Worm (Caenorhabditis elegans) whole organism, young adult: ENCODE data around the gene dpm-1.
A peak's percentile ranks its signal among the peaks of the same experiment; 100 is the strongest.

Experiments used
- B0019.2 ChIP-seq: fragments of 200-800 bp; sonication (Bioruptor generic); conservative IDR thresholded peaks from 2 replicates; pipeline ENCODE4 v1.3.6; 2022; ENCODE audit warnings: missing genetic modification reagents, missing genetic modification characterization, missing compliant biosample characterization
- B0336.3 ChIP-seq: fragments of 200-800 bp; sonication (Bioruptor generic); IDR thresholded peaks from 2 replicates; pipeline ENCODE4 v1.3.6; 2022; ENCODE audit warnings: missing genetic modification characterization, missing compliant biosample characterization
- F10E7.11 ChIP-seq: sonication (generic microtip); optimal IDR thresholded peaks from 2 replicates; lab custom pipeline; 2017; ENCODE audit warnings: mild to moderate bottlenecking, missing genetic modification characterization, moderate library complexity, missing compliant biosample characterization
- F33H1.4 ChIP-seq: fragments of 200-800 bp; sonication (Bioruptor generic); IDR thresholded peaks from 2 replicates; pipeline ENCODE4 v1.3.6; 2022; ENCODE audit warnings: missing genetic modification reagents, missing genetic modification characterization, missing compliant biosample characterization
- F39B2.1 ChIP-seq: fragments of 200-800 bp; sonication (Bioruptor generic); IDR thresholded peaks from 2 replicates; pipeline ENCODE4 v1.3.6; 2022; ENCODE audit warnings: missing genetic modification reagents, missing genetic modification characterization, missing compliant biosample characterization
- F57A8.1 ChIP-seq: fragments of 200-800 bp; sonication (Bioruptor generic); optimal IDR thresholded peaks from 2 replicates; lab custom pipeline; 2018; ENCODE audit warnings: mild to moderate bottlenecking, missing genetic modification characterization, moderate library complexity, missing compliant biosample characterization
- ama-1 ChIP-seq, 3 experiments: fragments of 150-350 bp in 1 of 3; sonication (generic microtip) in 2 of 3; optimal IDR thresholded peaks; 2 replicates each; lab custom pipeline; 2014 to 2018; ENCODE audit warnings: missing biosample characterization in 2 of 3, missing genetic modification characterization in 2 of 3, missing genetic modification reagents in 2 of 3
- aptf-3 ChIP-seq: fragments of 200-800 bp; sonication (Bioruptor generic); IDR thresholded peaks from 2 replicates; pipeline ENCODE4 v1.3.6; 2022; ENCODE audit warnings: missing genetic modification characterization, missing compliant biosample characterization
- cebp-1 ChIP-seq, 2 experiments: fragments of 200-800 bp in 1 of 2; sonication (Bioruptor generic) in 1 of 2; sonication (generic microtip) in 1 of 2; IDR thresholded peaks in 1 of 2; optimal IDR thresholded peaks in 1 of 2; 2 replicates each; pipeline versions ENCODE4 v1.3.6 to Lab custom; 2017 to 2022; ENCODE audit warnings: missing compliant biosample characterization in 2 of 2, missing genetic modification characterization in 2 of 2, mild to moderate bottlenecking in 1 of 2, missing genetic modification reagents in 1 of 2, moderate library complexity in 1 of 2
- ceh-100 ChIP-seq: fragments of 200-800 bp; sonication (Bioruptor generic); IDR thresholded peaks from 2 replicates; pipeline ENCODE4 v1.3.6; 2022; ENCODE audit warnings: missing genetic modification reagents, missing genetic modification characterization, missing compliant biosample characterization
- die-1 ChIP-seq: sonication (generic microtip); optimal IDR thresholded peaks from 2 replicates; lab custom pipeline; 2016; ENCODE audit warnings: missing genotype, mild to moderate bottlenecking, missing genetic modification characterization, missing compliant biosample characterization
- dox-1 ChIP-seq: fragments of 200-800 bp; sonication (Bioruptor generic); IDR thresholded peaks from 2 replicates; pipeline ENCODE4 v1.3.6; 2022; ENCODE audit warnings: missing genetic modification reagents, missing genetic modification characterization, missing compliant biosample characterization
- dpl-1 ChIP-seq: fragments of 150-350 bp; optimal IDR thresholded peaks from 2 replicates; lab custom pipeline; 2014; ENCODE audit warnings: missing biosample characterization, missing genetic modification reagents, missing genetic modification characterization
- egl-18 ChIP-seq: fragments of 200-800 bp; sonication (Bioruptor generic); IDR thresholded peaks from 2 replicates; pipeline ENCODE4 v1.3.6; 2022; ENCODE audit warnings: missing genetic modification reagents, missing genetic modification characterization, missing compliant biosample characterization
- ekl-4 ChIP-seq: fragments of 200-800 bp; sonication (Bioruptor generic); IDR thresholded peaks from 2 replicates; pipeline ENCODE4 v1.3.6; 2022; ENCODE audit warnings: missing genetic modification reagents, missing genetic modification characterization, missing compliant biosample characterization
- hrde-1 ChIP-seq: sonication (generic microtip); optimal IDR thresholded peaks from 2 replicates; lab custom pipeline; 2016; ENCODE audit warnings: missing genetic modification characterization, mild to moderate bottlenecking, missing compliant biosample characterization, moderate library complexity, missing genotype, missing genetic modification reagents, borderline replicate concordance
- hsf-1 ChIP-seq: fragments of 200-800 bp; sonication (Bioruptor generic); IDR thresholded peaks from 2 replicates; pipeline ENCODE4 v1.3.6; 2022; ENCODE audit warnings: missing genetic modification reagents, missing genetic modification characterization, missing compliant biosample characterization
- let-526 ChIP-seq: fragments of 200-800 bp; sonication (Bioruptor generic); IDR thresholded peaks from 2 replicates; pipeline ENCODE4 v1.3.6; 2022; ENCODE audit warnings: missing genetic modification reagents, missing genetic modification characterization, missing compliant biosample characterization
- lin-40 ChIP-seq: sonication (generic microtip); optimal IDR thresholded peaks from 2 replicates; lab custom pipeline; 2016; ENCODE audit warnings: missing genetic modification characterization, mild to moderate bottlenecking, missing compliant biosample characterization, missing genotype, missing genetic modification reagents
- lin-54 ChIP-seq: fragments of 200-800 bp; sonication (Bioruptor generic); optimal IDR thresholded peaks from 2 replicates; lab custom pipeline; 2018; ENCODE audit warnings: mild to moderate bottlenecking, missing genetic modification characterization, missing compliant biosample characterization
- lsy-27 ChIP-seq: sonication (generic microtip); optimal IDR thresholded peaks from 2 replicates; lab custom pipeline; 2017; ENCODE audit warnings: missing genetic modification characterization, mild to moderate bottlenecking, missing compliant biosample characterization, antibody characterized with exemption, missing genotype, borderline replicate concordance; ENCODE audit not compliant: insufficient read depth
- madf-10 ChIP-seq: sonication (generic microtip); optimal IDR thresholded peaks from 2 replicates; lab custom pipeline; 2016; ENCODE audit warnings: mild to moderate bottlenecking, missing genetic modification characterization, missing compliant biosample characterization
- madf-6 ChIP-seq: fragments of 200-800 bp; sonication (Bioruptor generic); IDR thresholded peaks from 2 replicates; pipeline ENCODE4 v1.3.6; 2022; ENCODE audit warnings: missing genetic modification reagents, missing genetic modification characterization, missing compliant biosample characterization
- madf-8 ChIP-seq: fragments of 200-800 bp; sonication (Bioruptor generic); conservative IDR thresholded peaks from 2 replicates; pipeline ENCODE4 v1.3.6; 2022; ENCODE audit warnings: missing genetic modification reagents, missing genetic modification characterization, missing compliant biosample characterization
- mel-28 ChIP-seq: sonication (generic microtip); optimal IDR thresholded peaks from 2 replicates; lab custom pipeline; 2016; ENCODE audit warnings: borderline replicate concordance, mild to moderate bottlenecking, missing genetic modification characterization, missing compliant biosample characterization
- mxl-1 ChIP-seq: sonication (generic microtip); optimal IDR thresholded peaks from 2 replicates; lab custom pipeline; 2016; ENCODE audit warnings: missing genetic modification characterization, missing compliant biosample characterization
- nfya-2 ChIP-seq: fragments of 200-800 bp; sonication (Bioruptor generic); IDR thresholded peaks from 2 replicates; pipeline ENCODE4 v1.3.6; 2022; ENCODE audit warnings: missing genetic modification reagents, missing genetic modification characterization, missing compliant biosample characterization
- nhr-80 ChIP-seq: sonication (generic microtip); optimal IDR thresholded peaks from 2 replicates; lab custom pipeline; 2016; ENCODE audit warnings: missing genetic modification characterization, missing compliant biosample characterization
- rcor-1 ChIP-seq: fragments of 200-800 bp; sonication (Bioruptor generic); IDR thresholded peaks from 2 replicates; pipeline ENCODE4 v1.3.6; 2022; ENCODE audit warnings: missing genetic modification reagents, missing genetic modification characterization, missing compliant biosample characterization
- rpc-1 ChIP-seq, 2 experiments: fragments of 150-350 bp in 1 of 2; sonication (generic microtip) in 1 of 2; optimal IDR thresholded peaks; 2 replicates each; lab custom pipeline; 2014 to 2018; ENCODE audit warnings: missing biosample characterization in 1 of 2, missing genetic modification characterization in 1 of 2, missing genetic modification reagents in 1 of 2, missing genotype in 1 of 2
- snpc-3.4 ChIP-seq: sonication (generic microtip); optimal IDR thresholded peaks from 2 replicates; lab custom pipeline; 2017; ENCODE audit warnings: missing genetic modification characterization, mild to moderate bottlenecking, missing compliant biosample characterization, antibody characterized with exemption, moderate library complexity, missing genotype, missing genetic modification reagents
- somi-1 ChIP-seq: fragments of 200-800 bp; sonication (Bioruptor generic); optimal IDR thresholded peaks from 2 replicates; lab custom pipeline; 2018; ENCODE audit warnings: mild to moderate bottlenecking, missing genetic modification characterization, missing compliant biosample characterization
- tbp1 ChIP-seq: fragments of 200-800 bp; sonication (Bioruptor generic); optimal IDR thresholded peaks from 2 replicates; lab custom pipeline; 2018; ENCODE audit warnings: mild to moderate bottlenecking, missing genetic modification characterization, missing compliant biosample characterization
- tbx-9 ChIP-seq: sonication (generic microtip); optimal IDR thresholded peaks from 2 replicates; lab custom pipeline; 2016; ENCODE audit warnings: borderline replicate concordance, missing genetic modification characterization, inconsistent platforms, missing compliant biosample characterization
- ztf-22 ChIP-seq: fragments of 200-800 bp; sonication (Bioruptor generic); optimal IDR thresholded peaks from 2 replicates; lab custom pipeline; 2018; ENCODE audit warnings: mild to moderate bottlenecking, missing genetic modification characterization, moderate library complexity, missing compliant biosample characterization
- ztf-26 ChIP-seq: sonication (generic microtip); optimal IDR thresholded peaks from 2 replicates; lab custom pipeline; 2017; ENCODE audit warnings: missing genetic modification characterization, missing compliant biosample characterization

dpm-1 gene

ce11 chrIV:396373-396772, 49.1 kb upstream of the dpm-1 start, which contains the start of gene rrp-8 (continued):
- peak; percentile 3 for TF ChIP-seq tbx-9 (tag; lab: Kevin White, UChicago)
- TF ChIP-seq lin-54 (GFP tag; lab: Kevin White, UChicago) = peak; percentile 16
- no peak for TF ChIP-seq ama-1 (optimal IDR thresholded peaks at IDR 0.05; lab: Kevin White, UChicago)
- no peak for TF ChIP-seq ama-1 (GFP tag; optimal IDR thresholded peaks at IDR 0.05; lab: Kevin White, UChicago)
- TF ChIP-seq ztf-26 = no peak
- no peak for TF ChIP-seq rpc-1 (optimal IDR thresholded peaks at IDR 0.05; lab: Kevin White, UChicago)
- TF ChIP-seq rpc-1 (tag; optimal IDR thresholded peaks at IDR 0.05; lab: Kevin White, UChicago) = no peak
- TF ChIP-seq cebp-1 (GFP tag; IDR thresholded peaks at IDR 0.05; lab: Robert Waterston, UW) = no peak
- TF ChIP-seq cebp-1 (tag; optimal IDR thresholded peaks at IDR 0.05; lab: Kevin White, UChicago) = peak; percentile 26
- TF ChIP-seq dpl-1 (GFP tag; lab: Kevin White, UChicago) = no peak
- peak; percentile 61; the same call in 1 of the 2 replicates for TF ChIP-seq ekl-4 (GFP tag; lab: Robert Waterston, UW)
- no peak for TF ChIP-seq tbp1 (GFP tag; lab: Kevin White, UChicago)
- TF ChIP-seq madf-6 (GFP tag; lab: Robert Waterston, UW) = peak; percentile 17; the same call in 1 of the 2 replicates
- TF ChIP-seq mxl-1 (tag; lab: Kevin White, UChicago) = no peak

- TF ChIP-seq madf-10 = no peak
- TF ChIP-seq lsy-27 (tag; lab: Kevin White, UChicago) = no peak
- TF ChIP-seq F39B2.1 (GFP tag; lab: Robert Waterston, UW) = no peak
- no peak for TF ChIP-seq hsf-1 (GFP tag; lab: Robert Waterston, UW)
- no peak for TF ChIP-seq somi-1 (GFP tag; lab: Kevin White, UChicago)
- TF ChIP-seq hrde-1 (tag; lab: Kevin White, UChicago) = no peak
- TF ChIP-seq nfya-2 (GFP tag; lab: Robert Waterston, UW) = no peak
- no peak for TF ChIP-seq ztf-22 (GFP tag; lab: Kevin White, UChicago)
- no peak for TF ChIP-seq ceh-100 (GFP tag; lab: Robert Waterston, UW)
- TF ChIP-seq F10E7.11 = no peak
- no peak for TF ChIP-seq aptf-3
- TF ChIP-seq lin-40 = no peak
- no peak for TF ChIP-seq F57A8.1 (GFP tag; lab: Kevin White, UChicago)
- no peak for TF ChIP-seq egl-18
- TF ChIP-seq F33H1.4 (GFP tag; lab: Robert Waterston, UW) = no peak
- no peak for TF ChIP-seq die-1 (tag; lab: Kevin White, UChicago)
- no peak for TF ChIP-seq madf-8
- no peak for TF ChIP-seq let-526 (GFP tag; lab: Robert Waterston, UW)
- TF ChIP-seq mel-28 (tag; lab: Kevin White, UChicago) = no peak
Measured at ce11 chrIV:401395-401794, 44.1 kb upstream of the dpm-1 start, which contains the start of gene gpa-4. Gene gpa-4 (plus strand): TSS chrIV:401695.

ce11 chrIV:408892-409291, 36.6 kb upstream of the dpm-1 start:
- TF ChIP-seq rcor-1 (no peak), nhr-80 (tag; lab: Kevin White, UChicago) (peak; percentile 19)

ce11 chrIV:409935-410334, 35.5 kb upstream of the dpm-1 start, which contains the start of gene kgb-1:
Gene kgb-1 (minus strand): TSS chrIV:410035.
- TF ChIP-seq B0336.3 (no peak), dox-1 (GFP tag; lab: Robert Waterston, UW) (no peak), snpc-3.4 (no peak), B0019.2 (GFP tag; lab: Robert Waterston, UW) (no peak), somi-1 (GFP tag; lab: Kevin White, UChicago) (no peak)
- TF ChIP-seq, all 124 proteins: peak for 0
